Worm (Caenorhabditis elegans): ENCODE measurements around the gene osm-5.

osm-5 gene

ce11 chrX:3040021-3040420, 56.0 kb downstream of the osm-5 start:
- no peak for TF ChIP-seq zfh-2 (GFP tag; conservative IDR thresholded peaks at IDR 0.05)
- TF ChIP-seq lsl-1 (GFP tag; optimal IDR thresholded peaks at IDR 0.05) = no peak
- TF ChIP-seq egrh-3 (GFP tag; IDR thresholded peaks at IDR 0.05) = no peak
- no peak for TF ChIP-seq ekl-4 (GFP tag; IDR thresholded peaks at IDR 0.05)
- TF ChIP-seq K12H6.12 (tag; optimal IDR thresholded peaks at IDR 0.05) = no peak
- TF ChIP-seq madf-6 (GFP tag; IDR thresholded peaks at IDR 0.05) = no peak
- TF ChIP-seq him-1 (tag; optimal IDR thresholded peaks at IDR 0.05) = no peak
- TF ChIP-seq F33H1.4 (GFP tag; IDR thresholded peaks at IDR 0.05) = no peak
- TF ChIP-seq hmg-20 (GFP tag; IDR thresholded peaks at IDR 0.05) = no peak
- no peak for TF ChIP-seq K11D2.4 (GFP tag; IDR thresholded peaks at IDR 0.05)
- no peak for TF ChIP-seq hlh-26 (GFP tag; conservative IDR thresholded peaks at IDR 0.05)

- no peak for TF ChIP-seq rcor-1 (GFP tag; IDR thresholded peaks at IDR 0.05)
- TF ChIP-seq cebp-1 (GFP tag; IDR thresholded peaks at IDR 0.05) = no peak
- TF ChIP-seq cebp-1 (tag; optimal IDR thresholded peaks at IDR 0.05) = peak; percentile 20
- TF ChIP-seq zfh-2 (GFP tag; conservative IDR thresholded peaks at IDR 0.05) = peak; percentile 94
Measured at ce11 chrX:3040609-3041008, 56.5 kb downstream of the osm-5 start.
